Fruit fly (Drosophila melanogaster) whole organism, larva: Measurements from ENCODE around the gene Tpst.

Source experiments
- noc ChIP-seq: fragments of 200-800 bp; sonication (Bioruptor generic); optimal IDR thresholded peaks from 3 replicates; lab custom pipeline; 2019; ENCODE audit warnings: missing biosample characterization, mild to moderate bottlenecking, missing genetic modification characterization, moderate library complexity

Tpst gene

DNA sequence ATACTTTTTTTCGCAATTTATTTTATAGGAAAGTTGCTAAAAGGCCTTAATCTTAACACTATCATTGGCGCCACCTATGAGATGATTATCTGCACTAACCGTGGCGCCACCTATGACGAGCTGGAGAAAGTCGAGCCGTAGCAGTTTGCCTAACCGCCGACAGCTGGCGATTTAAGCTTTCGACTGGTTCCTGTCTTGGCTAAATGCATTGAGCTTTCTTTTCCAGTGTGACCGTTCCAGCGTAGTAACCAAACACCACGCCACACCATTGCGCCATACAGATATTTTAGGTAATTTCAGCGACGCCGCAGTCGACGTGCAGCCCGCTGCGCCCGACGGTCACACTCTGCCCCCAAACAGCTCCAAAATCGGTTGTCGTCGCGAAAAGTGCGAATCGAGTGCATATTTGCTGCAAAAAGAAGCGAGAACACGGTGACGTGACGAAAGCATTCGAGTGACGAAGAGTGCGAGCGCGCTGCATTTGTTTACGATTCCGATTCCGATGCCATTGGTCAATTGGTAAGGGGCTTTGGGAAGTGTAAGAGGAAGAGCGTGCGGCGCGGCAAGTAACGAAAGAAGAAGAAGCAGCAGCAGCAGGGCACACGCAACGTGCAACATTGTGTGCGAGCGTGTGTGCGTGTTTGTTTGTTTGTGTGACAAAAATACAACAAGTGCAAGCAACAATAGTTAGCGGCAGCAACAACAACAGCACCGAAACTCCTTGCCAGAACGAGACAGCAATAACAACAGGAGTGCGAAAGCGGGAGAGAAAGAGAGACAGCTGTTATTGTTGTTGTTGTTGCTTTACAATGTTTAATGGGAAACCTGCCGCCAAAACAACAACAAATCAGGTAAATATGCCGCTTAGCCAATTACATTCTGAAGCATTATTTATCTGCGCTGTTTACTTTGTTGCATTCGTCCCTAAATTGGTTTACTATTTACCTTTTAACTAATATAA, at the start of gene Tpst, which contains the start of gene CG46311:
Gene Tpst, plus strand, starts transcription at position 341 of the 961 bp plus-strand sequence.
Gene CG46311, plus strand, starts transcription at position 341 of the 961 bp plus-strand sequence.
- TF ChIP-seq noc (tag; lab: Kevin White, UChicago): no peak

DNA sequence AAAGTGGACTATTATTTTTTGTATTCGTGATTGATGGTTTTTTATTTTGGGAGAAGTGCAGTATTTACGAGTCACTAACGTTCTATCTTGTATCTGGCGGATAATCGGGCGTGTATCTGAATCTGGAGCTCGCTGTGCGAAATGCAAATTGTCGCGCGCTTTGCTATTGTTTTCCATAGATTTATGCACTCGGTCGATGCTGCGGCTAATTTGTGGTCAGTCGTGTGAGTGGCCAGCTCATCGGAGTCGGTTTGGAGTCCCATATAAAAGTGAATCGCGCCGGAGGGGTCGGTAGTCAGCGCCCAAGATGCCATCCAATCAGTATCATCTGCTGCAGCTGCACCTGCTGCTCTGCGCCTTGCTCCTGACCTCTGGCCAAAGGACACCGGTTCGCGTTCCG, 35.9 kb upstream of the Tpst start, which contains the start of gene CG15754:
Gene CG15754, plus strand, starts transcription at position 301 of the 400 bp plus-strand sequence.
- no peak for TF ChIP-seq noc (tag; lab: Kevin White, UChicago)

DNA sequence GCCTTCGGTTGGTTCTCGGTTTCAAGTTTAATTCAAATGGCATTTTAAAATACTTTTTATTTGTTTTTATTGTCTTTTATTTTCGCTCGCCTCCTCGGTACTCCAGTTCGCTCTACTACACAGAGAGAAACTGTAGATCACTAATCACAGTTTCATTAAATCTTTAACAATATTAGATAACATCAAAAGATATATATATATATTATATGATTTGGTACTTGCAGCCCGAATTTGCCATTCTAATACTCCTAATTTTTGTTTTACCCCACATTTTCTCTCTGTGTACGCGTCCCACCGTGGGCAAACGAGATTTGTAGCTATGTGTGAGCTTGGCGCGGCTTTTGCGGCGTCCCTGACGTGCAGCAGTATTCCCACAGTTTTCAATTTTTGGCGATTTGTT, 34.0 kb upstream of the Tpst start:
- no peak for TF ChIP-seq noc (tag; lab: Kevin White, UChicago)

DNA sequence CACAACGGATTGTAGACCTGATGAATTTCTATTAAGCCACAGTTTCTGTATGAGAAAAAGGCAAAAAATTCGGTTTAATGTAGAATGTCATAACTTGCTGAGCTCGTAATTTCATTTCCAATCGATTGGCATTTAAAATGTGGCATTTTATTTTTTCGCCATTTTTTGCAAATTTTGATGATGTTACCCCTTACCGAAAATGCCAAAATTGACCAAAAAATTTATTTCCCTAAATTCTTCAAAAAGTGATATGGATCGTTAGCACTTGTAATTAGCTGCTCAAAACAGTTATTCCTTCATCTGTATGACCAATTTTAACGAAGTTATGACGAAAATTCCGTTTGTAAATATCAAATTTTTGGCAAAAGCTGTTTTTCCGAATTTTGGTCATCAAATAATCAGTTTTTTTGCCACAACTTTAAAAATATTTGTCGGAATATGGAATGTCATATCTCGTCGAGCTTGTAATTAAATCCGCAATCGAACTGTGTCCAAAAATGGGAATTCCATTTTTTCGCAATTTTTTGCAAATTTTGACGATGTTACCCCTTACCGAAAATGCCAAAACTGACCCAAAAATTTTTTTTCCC, 33.3 kb upstream of the Tpst start, which contains the start of gene CG44428:
Gene CG44428, minus strand, starts transcription at position 51 of the 590 bp plus-strand sequence.
- TF ChIP-seq noc (tag; lab: Kevin White, UChicago): no peak

DNA sequence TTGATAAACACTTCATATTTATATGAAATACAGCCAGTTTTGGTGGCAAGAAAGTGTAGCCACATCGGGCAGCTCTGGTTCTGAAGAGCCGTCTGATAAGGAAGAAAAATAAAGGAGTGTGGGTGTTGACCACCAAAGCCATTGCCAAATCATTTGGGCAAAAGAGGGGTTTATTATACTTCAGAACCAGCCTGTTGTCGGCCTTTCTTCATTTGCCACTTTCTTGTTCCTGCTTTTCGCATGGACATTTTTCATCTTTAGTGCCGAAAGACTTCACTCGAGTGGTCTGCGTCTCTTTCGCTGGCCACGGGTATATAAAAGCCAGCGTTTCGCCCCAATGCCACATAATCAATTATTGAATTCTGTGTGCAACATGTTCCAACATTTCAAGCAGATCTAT, 29.5 kb upstream of the Tpst start, which contains the start of gene CG15756:
Gene CG15756, plus strand, starts transcription at position 301 of the 400 bp plus-strand sequence.
- no peak for TF ChIP-seq noc (tag; lab: Kevin White, UChicago)

DNA sequence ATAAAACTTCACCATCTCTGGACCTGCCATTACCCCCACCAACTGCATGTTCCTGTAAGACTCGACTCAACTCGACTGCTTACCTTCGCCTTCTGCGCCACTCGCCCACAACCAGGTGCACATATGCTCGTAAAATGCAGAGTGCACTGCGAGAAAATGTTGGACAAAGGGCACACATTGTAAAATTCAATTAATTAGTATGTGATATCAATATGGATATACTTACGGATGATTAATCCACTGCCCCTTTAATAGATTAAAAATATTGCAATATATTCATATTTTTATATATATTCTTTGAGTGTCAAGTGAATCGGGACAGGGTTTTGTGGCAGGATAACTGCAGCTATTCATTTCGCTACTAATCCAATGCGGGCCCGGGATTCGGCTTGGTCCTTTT, 26.8 kb upstream of the Tpst start:
- TF ChIP-seq noc (tag; lab: Kevin White, UChicago): no peak

DNA sequence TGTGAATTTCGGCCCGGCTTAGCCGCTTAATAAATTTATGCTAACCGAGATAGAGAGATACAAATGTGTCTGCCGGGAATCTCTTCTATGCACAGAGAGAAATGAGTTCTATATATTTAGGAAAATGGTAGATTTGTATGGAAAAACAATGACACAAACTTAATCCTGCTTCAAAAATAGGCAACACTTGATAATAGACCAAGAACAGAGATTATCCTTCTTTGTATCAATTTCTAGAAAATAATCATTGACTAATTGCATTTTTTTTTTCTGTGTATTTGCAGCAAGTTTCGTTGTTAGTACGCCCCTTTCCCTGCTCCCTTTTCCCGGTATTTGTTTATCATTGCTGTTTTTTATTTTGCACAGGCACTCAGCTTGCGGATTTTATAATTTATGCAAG, 24.2 kb upstream of the Tpst start:
- TF ChIP-seq noc (tag; lab: Kevin White, UChicago): no peak

DNA sequence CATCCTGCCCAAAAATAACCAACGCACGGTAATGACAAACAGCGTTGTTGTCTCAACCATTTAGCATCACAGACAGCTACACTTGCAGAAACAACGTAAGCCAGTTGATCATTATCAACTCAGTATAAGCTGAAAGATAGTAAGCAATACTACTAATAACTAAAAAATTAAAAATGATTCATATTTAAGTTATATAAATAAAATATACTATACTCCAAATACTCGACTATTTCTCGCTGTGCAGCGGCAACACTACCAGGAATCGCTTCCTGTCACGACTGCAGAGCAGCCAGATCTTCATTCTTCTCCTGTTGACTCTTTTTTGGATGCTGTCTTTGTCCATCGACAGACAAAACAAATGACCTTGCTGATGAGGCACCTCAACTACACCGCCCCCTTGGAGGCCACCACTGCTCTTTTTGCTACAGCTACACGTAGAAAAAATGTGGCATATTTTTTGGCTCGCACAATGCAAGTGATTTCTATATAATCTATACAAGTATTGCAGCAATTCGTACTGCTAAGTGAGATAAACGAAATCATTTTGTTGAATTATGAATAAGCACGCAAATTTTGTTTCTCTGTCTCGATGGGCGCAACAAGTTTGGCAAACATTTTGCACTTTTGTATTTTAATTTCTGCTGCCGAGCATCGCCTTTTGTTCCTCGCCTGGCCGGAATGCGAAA, 22.6 kb upstream of the Tpst start:
- no peak for TF ChIP-seq noc (tag; lab: Kevin White, UChicago)

DNA sequence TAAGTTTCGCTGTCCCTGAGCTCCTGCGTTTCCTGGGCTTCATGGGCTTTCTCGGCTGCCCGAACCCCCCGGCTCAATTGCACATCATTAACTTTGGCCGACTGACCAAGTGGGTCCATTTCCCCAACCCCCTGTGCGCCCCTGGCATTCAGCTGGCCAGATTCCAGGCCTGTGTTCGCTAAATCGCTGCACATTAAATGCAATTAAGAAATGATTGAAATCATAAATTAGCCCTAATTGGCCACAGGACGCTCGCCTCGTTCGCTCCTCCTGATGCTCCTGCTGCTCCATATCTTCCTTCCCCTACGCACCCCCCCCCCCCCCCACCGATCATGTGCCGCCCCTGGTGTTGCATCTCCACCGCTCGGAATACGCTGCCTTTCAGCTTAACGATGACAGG, 21.5 kb upstream of the Tpst start:
- TF ChIP-seq noc (tag; lab: Kevin White, UChicago): no peak

DNA sequence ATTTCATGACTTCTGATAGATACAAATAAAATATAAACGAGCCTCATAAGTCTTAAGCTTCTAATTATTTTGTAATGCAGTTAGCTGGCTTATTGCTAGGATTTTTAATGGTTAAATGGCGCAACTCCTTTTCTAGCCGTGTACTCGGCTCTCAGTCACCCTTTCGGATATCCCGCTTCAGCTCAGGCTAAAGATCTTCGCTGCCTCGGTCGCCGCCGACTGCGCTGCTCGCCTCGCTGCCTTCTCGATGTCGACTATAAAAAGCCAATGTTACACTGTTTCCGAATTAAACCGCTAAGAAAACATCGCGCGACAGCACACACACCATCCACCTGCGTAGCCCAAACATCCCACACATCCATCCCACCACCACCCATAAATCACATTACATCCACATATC, 20.3 kb upstream of the Tpst start, which contains the start of gene Cpr12A:
Gene Cpr12A, plus strand, starts transcription at position 301 of the 400 bp plus-strand sequence.
- no peak for TF ChIP-seq noc (tag; lab: Kevin White, UChicago)

DNA sequence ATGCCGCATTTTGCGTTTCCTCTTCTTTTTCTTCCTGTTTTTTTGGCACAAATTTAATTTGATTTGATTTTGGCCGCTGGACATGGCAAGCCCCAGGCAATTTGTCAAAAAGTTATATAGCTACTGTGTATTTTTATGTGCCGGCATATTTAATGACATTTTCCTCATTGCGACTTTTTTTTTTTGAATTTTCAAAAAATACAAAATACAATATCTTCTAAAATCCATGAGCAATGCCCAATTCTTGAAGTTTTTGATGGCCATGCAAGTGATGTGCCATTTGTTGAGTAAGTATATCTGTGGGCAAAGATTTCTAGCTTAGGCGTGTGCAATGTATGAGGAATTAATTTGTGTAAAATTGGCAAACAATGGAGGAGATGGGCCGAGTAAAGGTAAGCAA, 7.9 kb upstream of the Tpst start, which contains the start of gene CG11816:
Gene CG11816, minus strand, starts transcription at position 101 of the 400 bp plus-strand sequence.
- no peak for TF ChIP-seq noc (tag; lab: Kevin White, UChicago)

DNA sequence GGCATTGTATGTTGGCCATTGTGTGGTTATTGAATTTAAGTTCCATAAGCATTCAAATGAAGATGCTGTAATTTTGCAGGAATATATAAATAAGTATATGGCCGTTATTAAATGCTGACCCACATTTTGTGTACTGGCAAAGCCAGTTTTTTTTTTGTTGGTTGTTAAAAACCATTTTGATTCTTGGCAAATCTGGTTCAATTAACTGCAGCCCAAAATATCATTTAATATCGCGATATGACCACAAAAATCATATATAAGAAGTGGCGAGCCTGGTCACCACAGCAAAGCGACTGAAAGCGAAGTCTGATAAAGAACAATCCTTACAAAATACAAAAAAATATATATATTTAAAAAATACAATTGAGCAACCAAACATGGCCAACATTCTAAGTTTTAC, 7.5 kb upstream of the Tpst start, which contains the start of gene CG32631:
Gene CG32631, plus strand, starts transcription at position 301 of the 400 bp plus-strand sequence.
- no peak for TF ChIP-seq noc (tag; lab: Kevin White, UChicago)

DNA sequence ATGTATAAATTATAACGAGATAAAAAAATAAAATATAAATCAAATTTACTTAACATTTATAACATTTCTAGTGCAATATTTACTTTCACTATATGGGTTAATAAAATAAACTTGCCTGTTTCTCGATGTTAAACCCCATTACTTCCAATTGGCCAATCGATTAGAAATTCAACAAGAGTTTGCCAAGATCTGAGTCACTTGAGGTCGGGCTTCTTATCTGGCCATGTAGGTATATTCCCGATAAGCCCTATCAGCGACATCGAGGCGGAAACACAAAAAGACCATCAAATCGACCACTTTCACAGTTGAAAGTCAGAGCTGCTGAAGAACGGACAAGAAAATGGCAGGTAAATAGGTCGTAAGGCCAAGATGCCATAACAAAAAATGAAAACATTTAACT, 2.3 kb upstream of the Tpst start, which contains the start of gene CG32633:
Gene CG32633, plus strand, starts transcription at position 301 of the 400 bp plus-strand sequence.
- no peak for TF ChIP-seq noc (tag; lab: Kevin White, UChicago)

DNA sequence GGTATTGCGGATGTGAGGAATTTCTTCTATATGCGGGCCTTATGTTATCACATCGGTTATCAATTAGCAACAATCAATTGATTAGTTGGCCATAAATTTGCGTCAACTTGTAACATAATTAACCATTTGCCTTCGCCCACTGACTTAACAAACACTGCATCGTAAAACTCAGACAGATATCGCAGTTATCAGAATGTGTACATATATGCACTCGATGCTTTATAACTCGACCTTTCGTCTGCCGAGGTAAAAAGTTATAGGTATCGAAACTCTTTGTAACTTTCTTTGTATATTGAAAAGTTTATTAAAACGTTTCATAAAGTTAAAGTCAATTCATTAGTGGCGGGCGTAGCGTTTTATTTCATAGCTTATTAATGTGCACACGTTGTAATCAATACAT, 581 bp upstream of the Tpst start:
- no peak for TF ChIP-seq noc (tag; lab: Kevin White, UChicago)

DNA sequence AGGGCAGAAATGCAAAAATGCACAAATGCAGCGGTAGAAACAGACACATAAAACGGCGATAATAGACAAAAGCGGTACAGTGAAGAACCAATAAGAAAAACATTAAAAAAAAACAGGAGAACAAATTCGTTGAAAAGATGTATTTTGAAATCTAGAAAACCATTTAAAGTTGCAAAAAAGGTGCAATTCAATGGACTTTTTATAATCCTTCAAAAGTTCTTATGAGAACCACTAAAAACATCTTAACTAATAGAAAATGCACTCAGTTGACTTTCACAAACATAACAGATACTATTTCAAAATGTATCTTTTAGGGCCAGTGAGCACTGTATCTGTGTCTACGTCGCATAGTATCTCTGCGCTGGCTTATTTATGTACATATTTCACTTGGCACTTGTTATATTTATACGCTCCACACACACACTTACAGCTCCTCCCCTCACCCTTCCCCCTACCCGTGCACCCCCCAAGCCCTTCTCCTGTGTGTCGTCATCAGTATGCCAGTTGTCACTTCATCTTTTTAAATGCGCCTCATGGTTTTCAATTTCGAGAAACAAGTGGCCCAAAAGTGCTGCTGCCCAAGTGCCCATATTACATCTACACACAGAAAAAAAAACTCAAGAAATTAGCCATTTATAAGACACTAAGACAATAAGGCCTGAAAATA, 2.0 kb downstream of the Tpst start:
- TF ChIP-seq noc (tag; lab: Kevin White, UChicago): no peak
